Worm (Caenorhabditis elegans): Measurements from ENCODE around the gene D1025.10.
"Not testable (repeated sequence)": the region's sequence is repeated elsewhere in the genome, so short reads cannot be mapped to it uniquely, and the experiment has no call there.

Gene D1025.10

ce11 chrX:14528399-14528798, 11.7 kb downstream of the D1025.10 start, which contains the start of gene nspc-19:
nspc-19 (plus strand) TSS chrX:14528699.
- not testable (repeated sequence) for TF ChIP-seq jun-1, unc-86, egl-13 (tag; optimal IDR thresholded peaks at IDR 0.05)

ce11 chrX:14530107-14530506, 13.4 kb downstream of the D1025.10 start, which contains the start of gene nspc-20:
nspc-20 (minus strand) TSS chrX:14530207.
- TF ChIP-seq mab-9 (GFP tag; IDR thresholded peaks at IDR 0.05) (no peak), C16A3.4 (tag; optimal IDR thresholded peaks at IDR 0.05) (no peak), isw-1 (GFP tag; IDR thresholded peaks at IDR 0.05) (no peak), ceh-88 (GFP tag; IDR thresholded peaks at IDR 0.05) (no peak)

- TF ChIP-seq lin-14 (GFP tag; optimal IDR thresholded peaks at IDR 0.05): no peak
- no peak for TF ChIP-seq tbx-2 (tag; optimal IDR thresholded peaks at IDR 0.05)
- TF ChIP-seq elt-2 (tag; optimal IDR thresholded peaks at IDR 0.05): no peak
- no peak for TF ChIP-seq mep-1 (tag; optimal IDR thresholded peaks at IDR 0.05)
- TF ChIP-seq efl-3 (GFP tag; optimal IDR thresholded peaks at IDR 0.05): no peak
- no peak for TF ChIP-seq lin-15B (tag; optimal IDR thresholded peaks at IDR 0.05)
- TF ChIP-seq nhr-71 (tag; optimal IDR thresholded peaks at IDR 0.05): no peak
- no peak for TF ChIP-seq mab-9 (GFP tag; IDR thresholded peaks at IDR 0.05)
- no peak for TF ChIP-seq vab-15 (tag; optimal IDR thresholded peaks at IDR 0.05)
- no peak for TF ChIP-seq C34B4.2 (tag; optimal IDR thresholded peaks at IDR 0.05)
- TF ChIP-seq lin-35 (GFP tag; optimal IDR thresholded peaks at IDR 0.05): no peak
- no peak for TF ChIP-seq swsn-7 (tag; optimal IDR thresholded peaks at IDR 0.05)
- TF ChIP-seq ztf-4 (tag; optimal IDR thresholded peaks at IDR 0.05): no peak
Measured at ce11 chrX:14534117-14534516, 17.5 kb downstream of the D1025.10 start, which contains the start of gene T24C2.5. T24C2.5 (plus strand) TSS chrX:14534417.

- TF ChIP-seq blmp-1 (tag; optimal IDR thresholded peaks at IDR 0.05): peak; percentile 14
- no peak for TF ChIP-seq ama-1 (optimal IDR thresholded peaks at IDR 0.05)
- peak; percentile 73 for TF ChIP-seq nhr-85 (tag)
Measured at ce11 chrX:14534596-14534995, 17.9 kb downstream of the D1025.10 start.

ce11 chrX:14535913-14536312, 19.3 kb downstream of the D1025.10 start:
- peak; percentile 37 for TF ChIP-seq elt-2 (tag; optimal IDR thresholded peaks at IDR 0.05)
- no peak for TF ChIP-seq unc-86 (tag; optimal IDR thresholded peaks at IDR 0.05)

- no peak for TF ChIP-seq efl-1 (optimal IDR thresholded peaks at IDR 0.05)
- TF ChIP-seq efl-1 (GFP tag; optimal IDR thresholded peaks at IDR 0.05 in 1 of 2): peak in 1 of 2 experiments; percentile 51
- TF ChIP-seq fkh-8 (tag; optimal IDR thresholded peaks at IDR 0.05): no peak
- peak; percentile 52 for TF ChIP-seq elt-2 (tag; optimal IDR thresholded peaks at IDR 0.05)
- TF ChIP-seq nhr-11 (tag; optimal IDR thresholded peaks at IDR 0.05): no peak
Measured at ce11 chrX:14537625-14538024, 21.0 kb downstream of the D1025.10 start.

ce11 chrX:14539468-14539867, 22.8 kb downstream of the D1025.10 start:
- TF ChIP-seq elt-2 (tag; optimal IDR thresholded peaks at IDR 0.05) (peak; percentile 47), ceh-63 (GFP tag; optimal IDR thresholded peaks at IDR 0.05) (no peak)

- TF ChIP-seq ceh-63 (GFP tag; optimal IDR thresholded peaks at IDR 0.05) (no peak), hlh-4 (tag; optimal IDR thresholded peaks at IDR 0.05) (no peak), dsc-1 (tag; optimal IDR thresholded peaks at IDR 0.05) (no peak), nhr-84 (tag; optimal IDR thresholded peaks at IDR 0.05) (no peak), Y116A8C.19 (tag; optimal IDR thresholded peaks at IDR 0.05; ENCODE audit: borderline replicate concordance) (no peak), grh-1 (GFP tag; IDR thresholded peaks at IDR 0.05) (no peak), lin-13 (GFP tag; optimal IDR thresholded peaks at IDR 0.05) (no peak), ceh-88 (GFP tag; IDR thresholded peaks at IDR 0.05) (no peak), vab-15 (tag; optimal IDR thresholded peaks at IDR 0.05) (no peak), snpc-4 (tag; optimal IDR thresholded peaks at IDR 0.05) (no peak), isw-1 (GFP tag; IDR thresholded peaks at IDR 0.05) (no peak), unc-98 (GFP tag; IDR thresholded peaks at IDR 0.05) (no peak), aly-2 (tag; optimal IDR thresholded peaks at IDR 0.05) (no peak), hpl-2 (GFP tag; optimal IDR thresholded peaks at IDR 0.05) (no peak)
Measured at ce11 chrX:14541992-14542391, 25.3 kb downstream of the D1025.10 start, which contains the start of gene fbxa-81. fbxa-81 (minus strand) TSS chrX:14542092.
